Fruit fly (Drosophila melanogaster): ENCODE data around the gene MtnC.

MtnC gene

DNA sequence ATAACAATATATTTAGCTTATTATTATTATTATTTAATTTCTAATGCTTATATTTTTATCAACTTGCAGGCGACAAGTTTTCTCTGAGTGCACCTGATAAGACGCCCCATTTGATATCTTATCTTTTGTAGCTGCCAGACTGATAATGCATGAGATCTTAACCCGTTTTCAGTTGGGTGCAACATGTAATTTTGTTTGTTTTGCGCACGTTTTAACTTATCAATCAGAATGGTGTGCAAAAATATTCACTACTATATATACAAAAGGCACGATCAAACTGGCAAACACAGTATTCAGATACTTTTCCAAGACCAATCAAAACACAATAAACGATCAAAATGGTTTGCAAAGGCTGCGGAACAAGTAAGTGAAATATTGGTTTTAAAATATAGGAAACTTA, at the start of gene MtnC:
Gene MtnC (plus strand): TSS at position 301 of the 400 bp plus-strand sequence.
- TF ChIP-seq CG7101 (tag; optimal IDR thresholded peaks at IDR 0.05) (peak; percentile 35), cnc (optimal IDR thresholded peaks at IDR 0.05) (no peak), CG33017 (tag; optimal IDR thresholded peaks at IDR 0.05) (no peak), kay (GFP tag; ENCODE audit: borderline replicate concordance) (peak; percentile 21), Hr96 (GFP tag; optimal IDR thresholded peaks at IDR 0.05) (no peak)

DNA sequence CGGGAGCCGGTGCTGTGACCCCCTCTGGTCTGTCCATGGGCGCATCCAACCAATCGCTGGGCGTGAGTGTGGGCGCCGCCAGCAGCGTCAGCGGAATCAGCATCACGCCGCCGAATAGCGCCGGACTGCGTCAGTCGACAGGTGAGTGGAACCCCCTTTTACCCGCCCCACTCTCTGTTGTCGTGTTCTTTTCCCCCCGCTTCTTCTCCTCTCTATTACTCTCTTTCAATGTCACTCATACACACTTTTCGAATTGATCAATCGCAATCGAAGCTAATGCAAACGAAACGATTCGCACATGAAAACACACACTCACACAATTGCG, 49.6 kb upstream of the MtnC start:
- TF ChIP-seq pad (GFP tag; optimal IDR thresholded peaks at IDR 0.05) (no peak), cic (GFP tag; optimal IDR thresholded peaks at IDR 0.05) (peak; percentile 82), CG14711 (tag; optimal IDR thresholded peaks at IDR 0.05) (no peak), Mnt (GFP tag; optimal IDR thresholded peaks at IDR 0.05) (peak; percentile 19), CG7045 (GFP tag; optimal IDR thresholded peaks at IDR 0.05) (no peak), Crg-1 (GFP tag; optimal IDR thresholded peaks at IDR 0.05) (no peak)

DNA sequence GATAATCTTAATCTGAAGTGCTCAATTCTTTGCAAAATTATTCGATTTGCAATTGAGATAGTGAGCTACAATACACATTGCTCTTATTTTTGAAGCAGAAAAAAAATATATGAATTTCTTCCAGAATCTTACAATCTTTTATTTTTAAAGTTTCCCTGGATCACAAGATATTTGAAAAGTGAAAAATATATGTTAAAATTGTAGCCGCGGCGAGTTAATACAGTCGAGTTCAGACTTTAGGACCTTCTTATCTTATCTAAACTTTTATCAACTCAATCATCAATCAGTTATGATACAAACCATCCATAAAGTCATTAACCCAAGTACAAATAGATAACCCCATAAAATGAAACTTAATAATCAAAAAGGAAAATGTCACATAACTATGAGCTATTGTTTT, 49.2 kb upstream of the MtnC start:
- no peak for TF ChIP-seq tj (GFP tag; optimal IDR thresholded peaks at IDR 0.05)
- TF ChIP-seq pad (GFP tag; optimal IDR thresholded peaks at IDR 0.05), result no peak
- TF ChIP-seq bab1 (GFP tag; optimal IDR thresholded peaks at IDR 0.05), result no peak
- TF ChIP-seq CG11617 (GFP tag; optimal IDR thresholded peaks at IDR 0.05), result peak; percentile 17
- TF ChIP-seq Clk (GFP tag; optimal IDR thresholded peaks at IDR 0.05), result peak; percentile 13
- TF ChIP-seq CG33017 (tag; optimal IDR thresholded peaks at IDR 0.05), result peak; percentile 60
- no peak for TF ChIP-seq CG1620 (GFP tag; optimal IDR thresholded peaks at IDR 0.05)
- TF ChIP-seq Mnt (GFP tag; optimal IDR thresholded peaks at IDR 0.05), result no peak
- no peak for TF ChIP-seq cnc (optimal IDR thresholded peaks at IDR 0.05)
- TF ChIP-seq cic (GFP tag; optimal IDR thresholded peaks at IDR 0.05), result no peak
- no peak for TF ChIP-seq toe (GFP tag; optimal IDR thresholded peaks at IDR 0.05)
- no peak for TF ChIP-seq Crg-1 (GFP tag; optimal IDR thresholded peaks at IDR 0.05)
- no peak for TF ChIP-seq CG5204 (GFP tag; optimal IDR thresholded peaks at IDR 0.05)
- peak; percentile 2 for TF ChIP-seq CG14711 (tag; optimal IDR thresholded peaks at IDR 0.05)
- no peak for TF ChIP-seq CG7045 (GFP tag; optimal IDR thresholded peaks at IDR 0.05)
- peak; percentile 46 for TF ChIP-seq CG7101 (tag; optimal IDR thresholded peaks at IDR 0.05)
- TF ChIP-seq ovo (GFP tag; optimal IDR thresholded peaks at IDR 0.05), result no peak
- peak; percentile 92 for TF ChIP-seq kay (GFP tag; ENCODE audit: borderline replicate concordance)
- TF ChIP-seq Hr96 (GFP tag; optimal IDR thresholded peaks at IDR 0.05), result no peak
- no peak for TF ChIP-seq CG12768 (GFP tag; optimal IDR thresholded peaks at IDR 0.05)

DNA sequence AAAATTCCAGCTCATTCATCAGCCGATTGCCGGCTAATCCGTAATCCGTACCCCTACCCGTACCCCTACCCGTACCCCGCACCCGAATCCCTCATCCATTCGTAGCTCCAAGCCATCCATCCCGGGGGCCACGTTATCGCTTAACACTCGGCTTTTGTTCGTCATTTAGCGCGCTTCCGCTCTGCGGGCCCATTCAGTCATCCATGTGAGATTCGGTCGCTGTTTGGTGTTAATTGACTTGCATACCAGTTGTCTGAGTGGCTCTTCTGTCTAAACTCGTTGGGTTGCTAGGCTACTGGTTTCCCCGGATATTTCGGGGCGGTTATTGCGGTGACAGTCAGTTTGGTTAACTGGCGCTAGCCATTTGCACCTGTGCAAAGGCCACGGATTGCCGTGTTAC, 48.7 kb upstream of the MtnC start:
- TF ChIP-seq CG11617 (GFP tag; optimal IDR thresholded peaks at IDR 0.05) (no peak), kay (GFP tag; ENCODE audit: borderline replicate concordance) (no peak), CG7101 (tag; optimal IDR thresholded peaks at IDR 0.05) (no peak), CG33017 (tag; optimal IDR thresholded peaks at IDR 0.05) (no peak), Mnt (GFP tag; optimal IDR thresholded peaks at IDR 0.05) (peak; percentile 25), cic (GFP tag; optimal IDR thresholded peaks at IDR 0.05) (peak; percentile 97), bab1 (GFP tag; optimal IDR thresholded peaks at IDR 0.05) (no peak), ovo (GFP tag; optimal IDR thresholded peaks at IDR 0.05) (peak; percentile 10), CG12768 (GFP tag; optimal IDR thresholded peaks at IDR 0.05) (peak; percentile 19)

DNA sequence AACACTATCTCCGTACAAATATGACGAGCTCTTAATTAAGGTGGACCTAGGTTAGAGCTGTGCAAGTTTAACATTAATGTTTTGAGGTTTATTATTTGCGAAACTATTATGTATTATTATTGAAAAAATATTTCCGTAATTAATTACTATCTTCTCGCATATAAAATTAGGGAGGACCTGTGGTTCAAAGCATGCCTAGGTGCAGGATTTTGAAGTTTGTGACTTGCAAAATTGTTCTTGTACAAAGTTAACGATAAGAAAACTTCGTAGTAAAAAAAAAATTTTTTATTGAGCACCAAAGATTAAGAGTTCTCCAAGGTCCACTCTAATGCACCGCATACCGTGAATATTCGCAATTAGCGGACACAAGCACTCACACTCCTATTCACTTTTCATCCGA, 47.3 kb upstream of the MtnC start:
- TF ChIP-seq tj (GFP tag; optimal IDR thresholded peaks at IDR 0.05), result peak; percentile 49
- peak; percentile 85 for TF ChIP-seq CG14711 (tag; optimal IDR thresholded peaks at IDR 0.05)
- peak; percentile 75 for TF ChIP-seq CG12768 (GFP tag; optimal IDR thresholded peaks at IDR 0.05)
- TF ChIP-seq CG33017 (tag; optimal IDR thresholded peaks at IDR 0.05), result peak; percentile 88
- no peak for TF ChIP-seq cnc (optimal IDR thresholded peaks at IDR 0.05)
- TF ChIP-seq Crg-1 (GFP tag; optimal IDR thresholded peaks at IDR 0.05), result peak; percentile 44
- peak; percentile 21 for TF ChIP-seq Mnt (GFP tag; optimal IDR thresholded peaks at IDR 0.05)
- TF ChIP-seq CG11617 (GFP tag; optimal IDR thresholded peaks at IDR 0.05), result peak; percentile 73
- peak; percentile 74 for TF ChIP-seq CG7101 (tag; optimal IDR thresholded peaks at IDR 0.05)
- TF ChIP-seq Hr96 (GFP tag; optimal IDR thresholded peaks at IDR 0.05), result peak; percentile 71
- TF ChIP-seq kay (GFP tag; ENCODE audit: borderline replicate concordance), result no peak
- TF ChIP-seq bab1 (GFP tag; optimal IDR thresholded peaks at IDR 0.05), result peak; percentile 49
- TF ChIP-seq Clk (GFP tag; optimal IDR thresholded peaks at IDR 0.05), result peak; percentile 60
- TF ChIP-seq CG1620 (GFP tag; optimal IDR thresholded peaks at IDR 0.05), result no peak
- TF ChIP-seq toe (GFP tag; optimal IDR thresholded peaks at IDR 0.05), result peak; percentile 73
- no peak for TF ChIP-seq ovo (GFP tag; optimal IDR thresholded peaks at IDR 0.05)
- peak; percentile 42 for TF ChIP-seq pad (GFP tag; optimal IDR thresholded peaks at IDR 0.05)
- no peak for TF ChIP-seq cic (GFP tag; optimal IDR thresholded peaks at IDR 0.05)
- peak; percentile 56 for TF ChIP-seq CG5204 (GFP tag; optimal IDR thresholded peaks at IDR 0.05)
- peak; percentile 87 for TF ChIP-seq CG7045 (GFP tag; optimal IDR thresholded peaks at IDR 0.05)

DNA sequence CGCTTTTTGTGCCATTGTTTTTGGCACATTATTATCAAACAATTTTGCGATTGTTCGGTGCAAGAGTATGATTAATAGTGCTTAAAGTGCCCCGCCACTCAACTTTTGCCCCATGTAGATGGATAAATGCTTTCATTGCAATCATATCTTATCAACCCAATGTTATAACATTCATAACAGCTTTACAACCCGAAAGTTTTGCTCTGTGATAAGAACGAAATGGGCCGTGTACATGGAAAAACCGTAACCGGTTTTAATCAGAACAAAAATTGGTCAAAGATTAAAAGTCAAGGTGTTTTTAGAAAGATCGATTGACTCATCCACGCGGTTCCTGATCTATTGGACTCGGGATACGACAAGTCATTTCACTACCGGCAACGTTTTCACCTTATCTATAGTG, 43.5 kb upstream of the MtnC start:
- peak; percentile 92 for TF ChIP-seq kay (GFP tag; ENCODE audit: borderline replicate concordance)
- no peak for TF ChIP-seq Crg-1 (GFP tag; optimal IDR thresholded peaks at IDR 0.05)

DNA sequence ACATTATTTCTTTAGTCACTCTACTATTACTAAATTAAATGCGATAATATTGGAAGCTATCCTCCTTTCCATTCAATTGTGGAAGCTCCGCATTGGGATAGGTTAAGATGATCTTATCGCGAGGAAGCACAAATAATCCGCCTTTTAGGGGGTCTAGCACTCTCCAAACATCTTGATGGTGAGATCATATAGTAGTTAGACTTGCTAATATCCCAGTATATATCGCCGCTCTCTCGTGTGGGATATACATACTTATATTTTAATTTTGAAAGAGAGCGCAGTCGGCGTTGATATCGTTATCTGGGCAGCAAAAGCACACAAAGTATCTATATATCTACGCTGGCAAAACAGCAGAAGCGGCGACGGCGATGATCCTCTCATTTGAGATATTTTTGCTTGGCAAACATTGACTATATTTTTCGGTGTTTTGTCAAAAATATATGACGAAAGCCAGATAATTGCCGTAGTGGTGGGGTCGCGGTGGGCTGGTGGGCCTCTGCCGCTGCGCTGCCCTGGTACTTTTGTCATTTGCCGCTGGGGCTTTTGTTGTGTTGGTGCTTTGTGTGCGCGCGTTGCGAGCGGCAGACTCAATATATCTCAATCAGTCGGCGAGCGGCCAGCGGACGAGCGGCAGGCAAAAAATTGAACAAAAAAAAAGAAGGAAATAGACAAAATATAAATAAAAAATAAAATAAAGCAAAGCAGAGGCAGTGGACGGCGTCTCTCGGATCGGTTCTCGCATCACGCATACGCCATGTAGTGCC, 42.5 kb upstream of the MtnC start:
- TF ChIP-seq CG7045 (GFP tag; optimal IDR thresholded peaks at IDR 0.05), result peak; percentile 9
- no peak for TF ChIP-seq tj (GFP tag; optimal IDR thresholded peaks at IDR 0.05)
- TF ChIP-seq Mnt (GFP tag; optimal IDR thresholded peaks at IDR 0.05), result peak; percentile 7
- peak; percentile 65 for TF ChIP-seq cic (GFP tag; optimal IDR thresholded peaks at IDR 0.05)
- TF ChIP-seq CG12768 (GFP tag; optimal IDR thresholded peaks at IDR 0.05), result peak; percentile 31
